Worm (Caenorhabditis elegans) whole organism, L1 larva: Measurements from ENCODE around the gene pct-1.

Source experiments
- aly-2 ChIP-seq: fragments of 150-350 bp; optimal IDR thresholded peaks from 2 replicates; lab custom pipeline; 2014; ENCODE audit warnings: missing biosample characterization, missing genetic modification characterization
- blmp-1 ChIP-seq: fragments of 150-350 bp; optimal IDR thresholded peaks from 2 replicates; lab custom pipeline; 2014; ENCODE audit warnings: missing biosample characterization, missing genetic modification characterization
- egl-13 ChIP-seq: sonication (generic microtip); optimal IDR thresholded peaks from 2 replicates; lab custom pipeline; 2016; ENCODE audit warnings: missing genotype, missing genetic modification reagents, missing genetic modification characterization, missing compliant biosample characterization
- nhr-77 ChIP-seq: fragments of 150-350 bp; optimal IDR thresholded peaks from 2 replicates; lab custom pipeline; 2014; ENCODE audit warnings: missing biosample characterization, missing genetic modification characterization
- ztf-4 ChIP-seq: fragments of 150-350 bp; optimal IDR thresholded peaks from 2 replicates; lab custom pipeline; 2014; ENCODE audit warnings: missing biosample characterization, missing genetic modification characterization

ce11 chrIV:8136005-8136512, 40.2 kb upstream of the pct-1 start, which contains the start of the genes isp-1 and islo-1:
- TF ChIP-seq aly-2: no peak
- TF ChIP-seq egl-13 (tag; lab: Kevin White, UChicago): no peak
- peak; percentile 63 for TF ChIP-seq nhr-77
- peak; percentile 36 for TF ChIP-seq blmp-1 (tag; lab: Kevin White, UChicago)
- no peak for TF ChIP-seq ztf-4 (tag; lab: Kevin White, UChicago)
